Worm (Caenorhabditis elegans): ENCODE results near the gene F07C6.2.

DNA sequence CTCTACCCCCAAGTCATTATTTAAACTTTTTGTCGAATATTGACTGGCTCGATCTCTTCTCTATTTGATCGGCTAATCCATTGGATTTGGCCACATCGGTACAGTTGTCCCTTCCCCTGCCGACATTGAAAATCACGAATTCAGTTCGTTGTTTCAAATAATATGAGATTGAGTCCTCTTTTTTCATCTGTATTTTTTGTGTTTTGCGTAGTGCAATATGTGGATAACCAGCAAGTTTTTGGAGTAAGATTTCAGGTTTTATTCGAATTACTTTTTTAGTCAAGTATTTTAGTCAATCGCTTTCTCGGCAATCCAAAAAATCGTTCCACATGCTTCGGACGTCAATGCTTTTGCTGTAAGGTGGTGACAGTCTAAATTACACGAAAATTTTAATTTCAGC, 1.9 kb upstream of the F07C6.2 start, which contains the start of gene F07C6.3:
- TF ChIP-seq hmg-20 (GFP tag; IDR thresholded peaks at IDR 0.05), result no peak
- TF ChIP-seq nfya-1 (tag; optimal IDR thresholded peaks at IDR 0.05; ENCODE audit: borderline replicate concordance, insufficient read depth), result no peak
- TF ChIP-seq ama-1 (optimal IDR thresholded peaks at IDR 0.05), result no peak
- TF ChIP-seq ama-1 (GFP tag; optimal IDR thresholded peaks at IDR 0.05), result no peak
- no peak for TF ChIP-seq madf-8 (GFP tag; conservative IDR thresholded peaks at IDR 0.05)
- no peak for TF ChIP-seq mcd-1 (GFP tag; IDR thresholded peaks at IDR 0.05)
- TF ChIP-seq pha-4 (tag; optimal IDR thresholded peaks at IDR 0.05), result no peak
- no peak for TF ChIP-seq Y95B8A.8 (GFP tag; IDR thresholded peaks at IDR 0.05)
- TF ChIP-seq Y53F4B.3 (GFP tag; IDR thresholded peaks at IDR 0.05), result no peak
- no peak for TF ChIP-seq somi-1 (GFP tag; optimal IDR thresholded peaks at IDR 0.05)
- no peak for TF ChIP-seq dpff-1 (tag; optimal IDR thresholded peaks at IDR 0.05)
- no peak for TF ChIP-seq snpc-4 (GFP tag; optimal IDR thresholded peaks at IDR 0.05)
- no peak for TF ChIP-seq snpc-4 (tag; optimal IDR thresholded peaks at IDR 0.05)
